Worm (Caenorhabditis elegans) whole organism, L4 larva: ENCODE data around the gene C04E12.2.

ENCODE experiments used
- ZK546.5 ChIP-seq, 2 experiments: sonication (generic microtip); optimal IDR thresholded peaks; 2 replicates each; lab custom pipeline; 2017; ENCODE audit warnings: missing biosample characterization in 2 of 2, missing genetic modification characterization in 2 of 2
- ces-1 ChIP-seq: fragments of 150-350 bp; sonication (generic microtip); optimal IDR thresholded peaks from 4 replicates; lab custom pipeline; 2014; ENCODE audit warnings: missing biosample characterization, missing genetic modification reagents, missing genetic modification characterization
- mdl-1 ChIP-seq, 2 experiments: fragments of 150-350 bp in 1 of 2; sonication (generic microtip) in 1 of 2; optimal IDR thresholded peaks; 2 replicates each; lab custom pipeline; 2014 to 2017; ENCODE audit warnings: missing biosample characterization in 2 of 2, missing genetic modification characterization in 2 of 2
- unc-39 ChIP-seq: sonication (generic microtip); optimal IDR thresholded peaks from 2 replicates; lab custom pipeline; 2017; ENCODE audit warnings: missing biosample characterization, missing genetic modification characterization
- unc-62 ChIP-seq, 3 experiments: fragments of 150-350 bp in 1 of 3; sonication (generic microtip); optimal IDR thresholded peaks in 2 of 3; peaks in 1 of 3; 1 replicate in 1 of 3; 2 replicates in 2 of 3; lab custom pipeline; 2014 to 2017; ENCODE audit warnings: missing biosample characterization in 3 of 3, missing genetic modification characterization in 3 of 3, missing genetic modification reagents in 3 of 3, missing genotype in 1 of 3
- vab-7 ChIP-seq: fragments of 200-800 bp; sonication (Bioruptor generic); IDR thresholded peaks from 2 replicates; pipeline ENCODE4 v1.3.6; 2022; ENCODE audit warnings: missing genetic modification reagents, missing genetic modification characterization, missing compliant biosample characterization

C04E12.2 gene

DNA sequence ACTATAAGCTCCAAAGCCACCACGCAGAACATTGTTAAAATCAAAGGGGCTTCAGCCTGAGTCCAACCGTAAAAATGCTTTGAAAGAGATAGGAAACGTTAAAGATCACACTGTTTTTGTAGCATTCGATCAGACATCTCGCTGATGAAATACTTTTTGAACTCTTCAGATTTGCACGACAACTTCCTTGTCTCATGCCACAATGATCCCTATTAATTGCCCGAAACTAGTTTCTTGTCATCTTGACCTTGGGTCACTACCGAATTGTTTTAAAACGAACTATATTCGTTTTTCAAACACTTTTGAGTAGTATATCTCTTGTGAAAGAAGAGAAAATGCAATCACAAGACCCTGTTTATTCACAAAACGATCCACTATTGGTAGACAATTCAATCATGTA, 50.1 kb downstream of the C04E12.2 start, which contains the start of gene T20D4.3:
T20D4.3 (plus strand) TSS at position 301 of the 400 bp plus-strand sequence.
- TF ChIP-seq ces-1 (GFP tag; lab: Kevin White, UChicago), result no peak
- TF ChIP-seq unc-39 (tag; lab: Kevin White, UChicago), result no peak
- TF ChIP-seq vab-7 (GFP tag; lab: Robert Waterston, UW), result no peak
- no peak for TF ChIP-seq ZK546.5 (tag; optimal IDR thresholded peaks at IDR 0.05; lab: Kevin White, UChicago)
- no peak for TF ChIP-seq mdl-1 (tag; optimal IDR thresholded peaks at IDR 0.05; lab: Kevin White, UChicago)
- TF ChIP-seq unc-62 (GFP tag; optimal IDR thresholded peaks at IDR 0.05 in 1 of 2; lab: Kevin White, UChicago), result peak in 1 of 2 experiments; percentile 61
- TF ChIP-seq unc-62 (tag; optimal IDR thresholded peaks at IDR 0.05; lab: Kevin White, UChicago), result no peak
- TF ChIP-seq, all 104 proteins: peak for 1
